Fruit fly (Drosophila melanogaster): Measurements from ENCODE around the gene Cpr76Bc.

Gene Cpr76Bc

dm6 chr3L:19519349-19519748 is 1.4 kb upstream of the Cpr76Bc start, which contains the start of gene Cpr76Bb:
Gene Cpr76Bb (plus strand): TSS chr3L:19519649.
- TF ChIP-seq CG7045 (GFP tag; optimal IDR thresholded peaks at IDR 0.05): no peak
- TF ChIP-seq CG1620 (GFP tag; optimal IDR thresholded peaks at IDR 0.05): no peak
- TF ChIP-seq cnc (optimal IDR thresholded peaks at IDR 0.05): no peak
- no peak for TF ChIP-seq Hr96 (GFP tag; optimal IDR thresholded peaks at IDR 0.05)
- TF ChIP-seq tj (GFP tag; optimal IDR thresholded peaks at IDR 0.05): no peak
- TF ChIP-seq Crg-1 (GFP tag; optimal IDR thresholded peaks at IDR 0.05): no peak
- no peak for TF ChIP-seq toe (GFP tag; optimal IDR thresholded peaks at IDR 0.05)
- no peak for TF ChIP-seq CG5204 (GFP tag; optimal IDR thresholded peaks at IDR 0.05)
- no peak for TF ChIP-seq CG11617 (GFP tag; optimal IDR thresholded peaks at IDR 0.05)
- TF ChIP-seq Mnt (GFP tag; optimal IDR thresholded peaks at IDR 0.05): no peak
- TF ChIP-seq CG12768 (GFP tag; optimal IDR thresholded peaks at IDR 0.05): no peak
- TF ChIP-seq pad (GFP tag; optimal IDR thresholded peaks at IDR 0.05): no peak
- no peak for TF ChIP-seq bab1 (GFP tag; optimal IDR thresholded peaks at IDR 0.05)

- no peak for TF ChIP-seq pad (GFP tag; optimal IDR thresholded peaks at IDR 0.05)
- no peak for TF ChIP-seq bab1 (GFP tag; optimal IDR thresholded peaks at IDR 0.05)
- TF ChIP-seq kay (GFP tag; ENCODE audit: borderline replicate concordance): no peak
- TF ChIP-seq cnc (optimal IDR thresholded peaks at IDR 0.05): no peak
- no peak for TF ChIP-seq tj (GFP tag; optimal IDR thresholded peaks at IDR 0.05)
- no peak for TF ChIP-seq Mnt (GFP tag; optimal IDR thresholded peaks at IDR 0.05)
- TF ChIP-seq Hr96 (GFP tag; optimal IDR thresholded peaks at IDR 0.05): no peak
- no peak for TF ChIP-seq CG1620 (GFP tag; optimal IDR thresholded peaks at IDR 0.05)
- TF ChIP-seq CG14711 (tag; optimal IDR thresholded peaks at IDR 0.05): no peak
Measured at dm6 chr3L:19521093-19521492, 348 bp downstream of the Cpr76Bc start.

- TF ChIP-seq Hr96 (GFP tag; optimal IDR thresholded peaks at IDR 0.05): no peak
- no peak for TF ChIP-seq Mnt (GFP tag; optimal IDR thresholded peaks at IDR 0.05)
- TF ChIP-seq CG7045 (GFP tag; optimal IDR thresholded peaks at IDR 0.05): no peak
Measured at dm6 chr3L:19524690-19525089, 3.9 kb downstream of the Cpr76Bc start.

dm6 chr3L:19525736-19526135 is 5.0 kb downstream of the Cpr76Bc start:
- TF ChIP-seq pad (GFP tag; optimal IDR thresholded peaks at IDR 0.05): no peak
- TF ChIP-seq tj (GFP tag; optimal IDR thresholded peaks at IDR 0.05): no peak
- TF ChIP-seq cnc (optimal IDR thresholded peaks at IDR 0.05): no peak
- TF ChIP-seq CG7101 (tag; optimal IDR thresholded peaks at IDR 0.05): no peak
- no peak for TF ChIP-seq bab1 (GFP tag; optimal IDR thresholded peaks at IDR 0.05)
- TF ChIP-seq CG7045 (GFP tag; optimal IDR thresholded peaks at IDR 0.05): no peak
- no peak for TF ChIP-seq Hr96 (GFP tag; optimal IDR thresholded peaks at IDR 0.05)
- no peak for TF ChIP-seq cic (GFP tag; optimal IDR thresholded peaks at IDR 0.05)
- no peak for TF ChIP-seq Mnt (GFP tag; optimal IDR thresholded peaks at IDR 0.05)
- no peak for TF ChIP-seq Clk (GFP tag; optimal IDR thresholded peaks at IDR 0.05)
- TF ChIP-seq CG14711 (tag; optimal IDR thresholded peaks at IDR 0.05): no peak

dm6 chr3L:19528547-19528946 is 7.8 kb downstream of the Cpr76Bc start:
- TF ChIP-seq CG7045 (GFP tag; optimal IDR thresholded peaks at IDR 0.05) (no peak), CG14711 (tag; optimal IDR thresholded peaks at IDR 0.05) (no peak), CG1620 (GFP tag; optimal IDR thresholded peaks at IDR 0.05) (no peak)

- TF ChIP-seq Mnt (GFP tag; optimal IDR thresholded peaks at IDR 0.05): no peak
- TF ChIP-seq CG1620 (GFP tag; optimal IDR thresholded peaks at IDR 0.05): no peak
- no peak for TF ChIP-seq CG11617 (GFP tag; optimal IDR thresholded peaks at IDR 0.05)
- no peak for TF ChIP-seq CG5204 (GFP tag; optimal IDR thresholded peaks at IDR 0.05)
- no peak for TF ChIP-seq CG33017 (tag; optimal IDR thresholded peaks at IDR 0.05)
- TF ChIP-seq cic (GFP tag; optimal IDR thresholded peaks at IDR 0.05): no peak
- TF ChIP-seq bab1 (GFP tag; optimal IDR thresholded peaks at IDR 0.05): no peak
- TF ChIP-seq Crg-1 (GFP tag; optimal IDR thresholded peaks at IDR 0.05): no peak
- TF ChIP-seq toe (GFP tag; optimal IDR thresholded peaks at IDR 0.05): no peak
- no peak for TF ChIP-seq Hr96 (GFP tag; optimal IDR thresholded peaks at IDR 0.05)
- no peak for TF ChIP-seq CG12768 (GFP tag; optimal IDR thresholded peaks at IDR 0.05)
Measured at dm6 chr3L:19532443-19532842, 11.7 kb downstream of the Cpr76Bc start, which contains the start of gene Cpr76Bd. Gene Cpr76Bd (plus strand): TSS chr3L:19532743.

dm6 chr3L:19544105-19544504 is 23.4 kb downstream of the Cpr76Bc start, which contains the start of the genes CG46434 and Dred:
Gene CG46434 (minus strand): TSS chr3L:19544205.
Gene Dred (minus strand): TSS chr3L:19544205.
- TF ChIP-seq CG7045 (GFP tag; optimal IDR thresholded peaks at IDR 0.05) (no peak), cnc (optimal IDR thresholded peaks at IDR 0.05) (no peak)

dm6 chr3L:19544810-19545209 is 24.1 kb downstream of the Cpr76Bc start, which contains the start of the genes CG46435 and Rcd7:
Gene CG46435 (plus strand): TSS chr3L:19545110.
Gene Rcd7 (plus strand): TSS chr3L:19545110.
- TF ChIP-seq Crg-1 (GFP tag; optimal IDR thresholded peaks at IDR 0.05): no peak
- TF ChIP-seq ovo (GFP tag; optimal IDR thresholded peaks at IDR 0.05): no peak
- no peak for TF ChIP-seq CG5204 (GFP tag; optimal IDR thresholded peaks at IDR 0.05)
- no peak for TF ChIP-seq Clk (GFP tag; optimal IDR thresholded peaks at IDR 0.05)
- TF ChIP-seq kay (GFP tag; ENCODE audit: borderline replicate concordance): no peak
- TF ChIP-seq CG33017 (tag; optimal IDR thresholded peaks at IDR 0.05): no peak
- TF ChIP-seq tj (GFP tag; optimal IDR thresholded peaks at IDR 0.05): no peak
- no peak for TF ChIP-seq CG12768 (GFP tag; optimal IDR thresholded peaks at IDR 0.05)
- no peak for TF ChIP-seq pad (GFP tag; optimal IDR thresholded peaks at IDR 0.05)
- no peak for TF ChIP-seq bab1 (GFP tag; optimal IDR thresholded peaks at IDR 0.05)
- TF ChIP-seq CG11617 (GFP tag; optimal IDR thresholded peaks at IDR 0.05): no peak
- TF ChIP-seq cnc (optimal IDR thresholded peaks at IDR 0.05): no peak
- no peak for TF ChIP-seq toe (GFP tag; optimal IDR thresholded peaks at IDR 0.05)
